In the genomic region with DNA sequence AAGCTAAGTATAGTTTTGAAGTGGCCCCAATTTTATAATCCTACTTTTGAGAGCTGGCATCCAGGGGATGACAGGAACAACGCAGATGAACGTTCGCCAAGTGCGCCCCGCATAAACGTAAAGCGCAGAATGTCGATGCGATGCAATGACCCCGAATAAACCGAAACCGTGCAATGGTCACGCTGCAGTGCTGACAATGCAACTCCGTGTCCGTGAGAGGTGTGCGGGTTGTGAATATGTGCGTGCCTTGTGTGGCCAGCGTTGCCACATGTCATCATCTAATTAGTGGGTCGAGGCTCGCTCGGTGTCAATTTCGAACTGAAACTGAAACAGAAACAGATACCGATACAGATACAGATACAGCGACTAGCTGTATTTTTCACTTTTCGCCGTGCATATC, we compare ENCODE assay signal across 4 fruit fly cellular contexts.
TF ChIP-seq lines count a peak whose summit lies in the region.

No protein-coding gene starts in this region.

- no peak for TF ChIP-seq CTCF in whole organism, embryonic (GFP tag; optimal IDR thresholded peaks at IDR 0.05; lab: Kevin White, UChicago)

TF ChIP-seq in whole organism, adult, 20 proteins besides CTCF, POLR2A, EP300 and RAD21:
- TF ChIP-seq tj (GFP tag; optimal IDR thresholded peaks at IDR 0.05; lab: Kevin White, UChicago) (peak; percentile 83), bab1 (GFP tag; optimal IDR thresholded peaks at IDR 0.05; lab: Kevin White, UChicago) (no peak), CG7101 (tag; optimal IDR thresholded peaks at IDR 0.05; lab: Kevin White, UChicago) (no peak), Crg-1 (GFP tag; optimal IDR thresholded peaks at IDR 0.05; lab: Kevin White, UChicago) (no peak), CG12768 (GFP tag; optimal IDR thresholded peaks at IDR 0.05; lab: Kevin White, UChicago) (no peak)
TF ChIP-seq in whole organism, adult: peak in this region for 1.

TF ChIP-seq in whole organism, embryonic, 481 proteins besides CTCF, POLR2A, EP300 and RAD21:
- TF ChIP-seq CG10267 (tag; optimal IDR thresholded peaks at IDR 0.05; lab: Kevin White, UChicago) (no peak), sens (GFP tag; lab: Kevin White, UChicago) (peak; percentile 60), Med (GFP tag; lab: Kevin White, UChicago) (peak; percentile 35), gfzf (GFP tag; optimal IDR thresholded peaks at IDR 0.05; lab: Kevin White, UChicago) (peak; percentile 4), B-H2 (GFP tag; optimal IDR thresholded peaks at IDR 0.05; lab: Kevin White, UChicago) (no peak), btn (GFP tag; optimal IDR thresholded peaks at IDR 0.05; lab: Kevin White, UChicago) (no peak), BEAF-32 (GFP tag; optimal IDR thresholded peaks at IDR 0.05; lab: Kevin White, UChicago) (peak; percentile 8), CG16813 (GFP tag; IDR thresholded peaks at IDR 0.05; lab: Robert Waterston, UW; ENCODE audit: partially characterized antibody) (0 out of 3 replicates have a peak, but pooled peaks have one; percentile 19), Ets65A (GFP tag; lab: Kevin White, UChicago) (peak; percentile 17), CG4820 (GFP tag; optimal IDR thresholded peaks at IDR 0.05; lab: Kevin White, UChicago) (peak; percentile 71), gcm (GFP tag; optimal IDR thresholded peaks at IDR 0.05; lab: Kevin White, UChicago) (peak; percentile 17)

TF ChIP-seq in whole organism, prepupa, 60 proteins besides CTCF, POLR2A, EP300 and RAD21:
- TF ChIP-seq Sox15 (GFP tag; optimal IDR thresholded peaks at IDR 0.05; lab: Kevin White, UChicago) (no peak), CG3032 (tag; optimal IDR thresholded peaks at IDR 0.05; lab: Kevin White, UChicago) (no peak), Sox102F (GFP tag; optimal IDR thresholded peaks at IDR 0.05; lab: Kevin White, UChicago) (no peak), CG6792 (GFP tag; optimal IDR thresholded peaks at IDR 0.05; lab: Kevin White, UChicago) (no peak), Ets21C (GFP tag; optimal IDR thresholded peaks at IDR 0.05; lab: Kevin White, UChicago) (no peak), ss (GFP tag; optimal IDR thresholded peaks at IDR 0.05; lab: Kevin White, UChicago) (peak in 1 of 2 experiments; percentile 31), Eip78C (GFP tag; lab: Kevin White, UChicago) (peak; percentile 49), svp (GFP tag; lab: Kevin White, UChicago) (peak; percentile 61), lz (GFP tag; optimal IDR thresholded peaks at IDR 0.05; lab: Kevin White, UChicago) (no peak), fd59A (GFP tag; optimal IDR thresholded peaks at IDR 0.05; lab: Kevin White, UChicago) (no peak), pdm3 (GFP tag; optimal IDR thresholded peaks at IDR 0.05; lab: Kevin White, UChicago) (no peak)

TF ChIP-seq in whole organism, pupa, 21 proteins besides CTCF, POLR2A, EP300 and RAD21:
- peak; percentile 80 for TF ChIP-seq EcR (GFP tag; optimal IDR thresholded peaks at IDR 0.05; lab: Kevin White, UChicago)
- TF ChIP-seq Pif1B (GFP tag; optimal IDR thresholded peaks at IDR 0.05; lab: Kevin White, UChicago), result no peak
- no peak for TF ChIP-seq D1 (tag; optimal IDR thresholded peaks at IDR 0.05; lab: Kevin White, UChicago)
- TF ChIP-seq CG14655 (GFP tag; optimal IDR thresholded peaks at IDR 0.05; lab: Kevin White, UChicago), result no peak
